Fruit fly (Drosophila melanogaster): ENCODE results near the gene Bili.

Gene Bili

dm6 chr3R:25123262-25123661, 7.8 kb upstream of the Bili start, which contains the start of gene vig2:
vig2 (plus strand) TSS chr3R:25123373.
- TF ChIP-seq cyc (GFP tag; optimal IDR thresholded peaks at IDR 0.05) (peak; percentile 22), CG10631 (GFP tag; optimal IDR thresholded peaks at IDR 0.05) (peak; percentile 26), Blimp-1 (GFP tag; optimal IDR thresholded peaks at IDR 0.05) (peak; percentile 14), acj6 (GFP tag; optimal IDR thresholded peaks at IDR 0.05) (peak; percentile 10), CG8632 (GFP tag; optimal IDR thresholded peaks at IDR 0.05) (peak; percentile 7), topi (GFP tag; optimal IDR thresholded peaks at IDR 0.05) (peak; percentile 31), CG6854 (GFP tag; optimal IDR thresholded peaks at IDR 0.05) (peak; percentile 6), CG11902 (GFP tag; optimal IDR thresholded peaks at IDR 0.05) (peak; percentile 30), CG34406 (GFP tag; optimal IDR thresholded peaks at IDR 0.05) (peak; percentile 8), Eip78C (GFP tag) (peak; percentile 59), esn (GFP tag; optimal IDR thresholded peaks at IDR 0.05) (peak; percentile 25)

dm6 chr3R:25126823-25127222, 4.3 kb upstream of the Bili start:
- no peak for TF ChIP-seq dac (GFP tag; optimal IDR thresholded peaks at IDR 0.05)
- no peak for TF ChIP-seq salr (GFP tag; optimal IDR thresholded peaks at IDR 0.05)
- peak; percentile 54 for TF ChIP-seq svp (GFP tag)

dm6 chr3R:25127231-25127689, 3.8 kb upstream of the Bili start, which contains the start of the genes Mocs2A, Mocs2B and Clbn:
Mocs2A (minus strand) TSS chr3R:25127359.
Mocs2B (minus strand) TSS chr3R:25127359.
Clbn (plus strand) TSS chr3R:25127502.
- TF ChIP-seq CG9139 (GFP tag; optimal IDR thresholded peaks at IDR 0.05) (no peak), esn (GFP tag; optimal IDR thresholded peaks at IDR 0.05) (peak; percentile 7), fkh (GFP tag; optimal IDR thresholded peaks at IDR 0.05) (peak; percentile 66)

- TF ChIP-seq eg (GFP tag; IDR thresholded peaks at IDR 0.05): no peak
- peak; percentile 47 for TF ChIP-seq CG1621 (tag; optimal IDR thresholded peaks at IDR 0.05)
- TF ChIP-seq CG6854 (GFP tag; optimal IDR thresholded peaks at IDR 0.05): peak; percentile 31
- peak in 1 of 2 experiments; percentile 69 for TF ChIP-seq ss (GFP tag; optimal IDR thresholded peaks at IDR 0.05)
- TF ChIP-seq CG15336 (GFP tag; IDR thresholded peaks at IDR 0.05): no peak
- TF ChIP-seq CG3919 (GFP tag; optimal IDR thresholded peaks at IDR 0.05): no peak
- peak; percentile 59 for TF ChIP-seq Eip78C (GFP tag)
Observed at dm6 chr3R:25137565-25138367, 6.7 kb downstream of the Bili start, which contains the start of gene danr. danr (plus strand) TSS chr3R:25138072.

dm6 chr3R:25152342-25152741, 21.2 kb downstream of the Bili start:
- TF ChIP-seq pdm3 (GFP tag; optimal IDR thresholded peaks at IDR 0.05) (no peak), Eip78C (GFP tag) (peak; percentile 27), Hr39 (GFP tag; optimal IDR thresholded peaks at IDR 0.05) (no peak), svp (GFP tag) (peak; percentile 15), Ets21C (GFP tag; optimal IDR thresholded peaks at IDR 0.05) (no peak), CG9139 (GFP tag; optimal IDR thresholded peaks at IDR 0.05) (no peak), CG3032 (tag; optimal IDR thresholded peaks at IDR 0.05) (no peak), Sox102F (GFP tag; optimal IDR thresholded peaks at IDR 0.05) (no peak), fd59A (GFP tag; optimal IDR thresholded peaks at IDR 0.05) (no peak), CG32006 (GFP tag; optimal IDR thresholded peaks at IDR 0.05) (peak; percentile 2), CG6276 (GFP tag; optimal IDR thresholded peaks at IDR 0.05) (no peak), eg (GFP tag; IDR thresholded peaks at IDR 0.05) (no peak), CG15336 (GFP tag; IDR thresholded peaks at IDR 0.05) (no peak)

- TF ChIP-seq CG4318 (GFP tag; optimal IDR thresholded peaks at IDR 0.05) (no peak), salr (GFP tag; optimal IDR thresholded peaks at IDR 0.05) (no peak), Eip78C (GFP tag) (peak; percentile 60), Smox (GFP tag; optimal IDR thresholded peaks at IDR 0.05) (no peak), svp (GFP tag) (peak; percentile 13), CG16779 (tag; optimal IDR thresholded peaks at IDR 0.05) (no peak), CG31627 (GFP tag; optimal IDR thresholded peaks at IDR 0.05) (no peak)
Observed at dm6 chr3R:25161520-25161919, 30.4 kb downstream of the Bili start.

Measured in whole organism, prepupa.